Worm (Caenorhabditis elegans): ENCODE measurements around the gene hlh-3.

DNA sequence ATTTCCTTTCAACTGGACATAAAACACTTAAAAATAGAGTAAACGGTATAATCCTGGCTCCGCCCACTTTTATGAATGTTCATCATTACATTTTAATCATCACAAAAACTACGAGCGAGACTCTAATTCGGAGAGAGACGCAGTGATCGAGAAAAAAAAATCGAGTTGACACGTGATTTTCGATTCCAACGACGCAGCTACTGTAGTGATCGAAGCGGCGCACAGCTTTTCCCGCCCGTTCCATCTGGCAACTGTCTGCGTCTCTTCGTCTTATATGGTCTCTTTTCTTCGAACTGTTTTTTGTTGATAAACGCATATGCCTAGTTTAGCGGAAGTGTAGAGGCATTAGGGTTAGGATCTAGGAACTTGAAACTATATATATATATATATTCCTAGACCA is 27.4 kb downstream of the hlh-3 start:
- no peak for TF ChIP-seq egl-27 (tag; optimal IDR thresholded peaks at IDR 0.05)
- TF ChIP-seq ama-1 (optimal IDR thresholded peaks at IDR 0.05), result no peak
- peak; percentile 29 for TF ChIP-seq lsy-12 (tag; optimal IDR thresholded peaks at IDR 0.05)
- no peak for TF ChIP-seq pqm-1 (tag; optimal IDR thresholded peaks at IDR 0.05)
- peak; percentile 50 for TF ChIP-seq pha-4 (tag; optimal IDR thresholded peaks at IDR 0.05)
- no peak for TF ChIP-seq unc-62 (GFP tag; optimal IDR thresholded peaks at IDR 0.05)
- no peak for TF ChIP-seq jun-1 (tag; optimal IDR thresholded peaks at IDR 0.05)
- TF ChIP-seq nhr-12 (tag; optimal IDR thresholded peaks at IDR 0.05), result no peak
- no peak for TF ChIP-seq elt-1 (tag; optimal IDR thresholded peaks at IDR 0.05)
- no peak for TF ChIP-seq snpc-4 (tag; optimal IDR thresholded peaks at IDR 0.05)
- no peak for TF ChIP-seq nhr-76 (tag; optimal IDR thresholded peaks at IDR 0.05)
- peak; percentile 67 for TF ChIP-seq nhr-23 (tag; optimal IDR thresholded peaks at IDR 0.05)
